Worm (Caenorhabditis elegans) whole organism, late embryonic: ENCODE results near the gene F35A5.1.

Experiments used
- C08G9.2 ChIP-seq: sonication (generic microtip); optimal IDR thresholded peaks from 2 replicates; lab custom pipeline; 2016; ENCODE audit warnings: mild to moderate bottlenecking, missing genetic modification characterization, moderate library complexity, missing compliant biosample characterization
- F13H6.1 ChIP-seq: sonication (generic microtip); optimal IDR thresholded peaks from 2 replicates; lab custom pipeline; 2016; ENCODE audit warnings: missing genetic modification characterization, missing compliant biosample characterization
- K02D7.2 ChIP-seq: sonication (generic microtip); optimal IDR thresholded peaks from 2 replicates; lab custom pipeline; 2017; ENCODE audit warnings: mild to moderate bottlenecking, missing genetic modification characterization, missing compliant biosample characterization
- T23F11.4 ChIP-seq: fragments of 200-800 bp; sonication (Bioruptor generic); optimal IDR thresholded peaks from 2 replicates; lab custom pipeline; 2018; ENCODE audit warnings: mild to moderate bottlenecking, missing genetic modification characterization, missing compliant biosample characterization
- ahr-1 ChIP-seq: sonication (generic microtip); optimal IDR thresholded peaks from 2 replicates; lab custom pipeline; 2016; ENCODE audit warnings: missing genetic modification characterization, missing compliant biosample characterization
- ama-1 ChIP-seq: fragments of 150-350 bp; optimal IDR thresholded peaks from 2 replicates; lab custom pipeline; 2014
- ceh-14 ChIP-seq: sonication (generic microtip); optimal IDR thresholded peaks from 2 replicates; lab custom pipeline; 2016; ENCODE audit warnings: missing genotype, missing genetic modification characterization, missing compliant biosample characterization
- ceh-18 ChIP-seq: sonication (generic microtip); optimal IDR thresholded peaks from 2 replicates; lab custom pipeline; 2016; ENCODE audit warnings: missing genetic modification characterization, missing compliant biosample characterization
- ceh-19 ChIP-seq: fragments of 200-800 bp; sonication (Bioruptor generic); optimal IDR thresholded peaks from 2 replicates; lab custom pipeline; 2018; ENCODE audit warnings: mild to moderate bottlenecking, missing genetic modification characterization, missing compliant biosample characterization
- ceh-22 ChIP-seq: sonication (generic microtip); optimal IDR thresholded peaks from 2 replicates; lab custom pipeline; 2017; ENCODE audit warnings: missing biosample characterization, missing genetic modification characterization
- ceh-24 ChIP-seq: sonication (generic microtip); optimal IDR thresholded peaks from 2 replicates; lab custom pipeline; 2016; ENCODE audit warnings: mild to moderate bottlenecking, missing genetic modification characterization, missing compliant biosample characterization
- ceh-30 ChIP-seq: fragments of 150-350 bp; optimal IDR thresholded peaks from 2 replicates; lab custom pipeline; 2014; ENCODE audit warnings: missing biosample characterization, missing genetic modification characterization
- ceh-31 ChIP-seq: sonication (generic microtip); optimal IDR thresholded peaks from 2 replicates; lab custom pipeline; 2016; ENCODE audit warnings: missing genetic modification characterization, missing compliant biosample characterization
- ceh-45 ChIP-seq: fragments of 200-800 bp; sonication (Bioruptor generic); IDR thresholded peaks from 2 replicates; pipeline ENCODE4 v1.3.6; 2022; ENCODE audit warnings: missing genetic modification reagents, missing genetic modification characterization, missing compliant biosample characterization
- ceh-48 ChIP-seq: sonication (generic microtip); optimal IDR thresholded peaks from 2 replicates; lab custom pipeline; 2016; ENCODE audit warnings: missing genetic modification characterization, inconsistent platforms, missing compliant biosample characterization
- ceh-6 ChIP-seq: fragments of 200-800 bp; sonication (Bioruptor generic); optimal IDR thresholded peaks from 2 replicates; lab custom pipeline; 2018; ENCODE audit warnings: mild to moderate bottlenecking, missing genetic modification characterization, missing compliant biosample characterization
- ceh-9 ChIP-seq: sonication (generic microtip); optimal IDR thresholded peaks from 2 replicates; lab custom pipeline; 2016; ENCODE audit warnings: mild to moderate bottlenecking, missing genetic modification characterization, inconsistent platforms, missing compliant biosample characterization
- dmd-4 ChIP-seq: sonication (generic microtip); optimal IDR thresholded peaks from 2 replicates; lab custom pipeline; 2016; ENCODE audit warnings: borderline replicate concordance, missing genetic modification characterization, missing compliant biosample characterization
- dve-1 ChIP-seq: sonication (generic microtip); optimal IDR thresholded peaks from 2 replicates; lab custom pipeline; 2017; ENCODE audit warnings: antibody characterized with exemption, mild to moderate bottlenecking, missing genetic modification characterization, missing compliant biosample characterization
- elt-2 ChIP-seq: sonication (generic microtip); optimal IDR thresholded peaks from 2 replicates; lab custom pipeline; 2016; ENCODE audit warnings: missing genetic modification reagents, missing genetic modification characterization, missing compliant biosample characterization
- elt-4 ChIP-seq: sonication (generic microtip); optimal IDR thresholded peaks from 2 replicates; lab custom pipeline; 2016; ENCODE audit warnings: missing genetic modification characterization, missing compliant biosample characterization
- ets-4 ChIP-seq: sonication (generic microtip); optimal IDR thresholded peaks from 2 replicates; lab custom pipeline; 2016; ENCODE audit warnings: missing genetic modification characterization, missing compliant biosample characterization
- fax-1 ChIP-seq: sonication (generic microtip); optimal IDR thresholded peaks from 2 replicates; lab custom pipeline; 2016; ENCODE audit warnings: missing genotype, missing genetic modification characterization, missing compliant biosample characterization
- fkh-10 ChIP-seq: fragments of 150-350 bp; optimal IDR thresholded peaks from 2 replicates; lab custom pipeline; 2014; ENCODE audit warnings: missing biosample characterization, missing genetic modification reagents, missing genetic modification characterization
- gmeb-2 ChIP-seq: sonication (generic microtip); optimal IDR thresholded peaks from 2 replicates; lab custom pipeline; 2016; ENCODE audit warnings: missing genetic modification characterization, inconsistent platforms, missing compliant biosample characterization
- hlh-30 ChIP-seq: sonication (generic microtip); optimal IDR thresholded peaks from 2 replicates; lab custom pipeline; 2017; ENCODE audit warnings: antibody characterized with exemption, missing genetic modification characterization, missing compliant biosample characterization; ENCODE audit not compliant: insufficient read depth
- hlh-6 ChIP-seq: sonication (generic microtip); optimal IDR thresholded peaks from 2 replicates; lab custom pipeline; 2016; ENCODE audit warnings: missing genotype, missing genetic modification characterization, missing compliant biosample characterization
- mec-3 ChIP-seq: sonication (generic microtip); optimal IDR thresholded peaks from 2 replicates; lab custom pipeline; 2016; ENCODE audit warnings: borderline replicate concordance, missing genetic modification characterization, missing compliant biosample characterization
- nfya-1 ChIP-seq: sonication (generic microtip); optimal IDR thresholded peaks from 2 replicates; lab custom pipeline; 2017; ENCODE audit warnings: missing genetic modification characterization, mild to moderate bottlenecking, missing compliant biosample characterization, antibody characterized with exemption, moderate library complexity
- nhr-11 ChIP-seq: fragments of 150-350 bp; optimal IDR thresholded peaks from 2 replicates; lab custom pipeline; 2014; ENCODE audit warnings: missing biosample characterization, missing genetic modification characterization
- odd-2 ChIP-seq: sonication (generic microtip); optimal IDR thresholded peaks from 2 replicates; lab custom pipeline; 2017; ENCODE audit warnings: antibody characterized with exemption, mild to moderate bottlenecking, missing genetic modification characterization, missing compliant biosample characterization
- pat-9 ChIP-seq: fragments of 200-800 bp; sonication (Bioruptor generic); optimal IDR thresholded peaks from 2 replicates; lab custom pipeline; 2018; ENCODE audit warnings: mild to moderate bottlenecking, missing genetic modification characterization, moderate library complexity, missing compliant biosample characterization
- pax-1 ChIP-seq: fragments of 150-350 bp; optimal IDR thresholded peaks from 2 replicates; lab custom pipeline; 2014; ENCODE audit warnings: missing biosample characterization, missing genetic modification characterization
- pha-4 ChIP-seq: fragments of 150-350 bp; optimal IDR thresholded peaks from 2 replicates; lab custom pipeline; 2018; ENCODE audit warnings: missing biosample characterization, missing genetic modification reagents, missing genetic modification characterization
- pros-1 ChIP-seq: fragments of 150-350 bp; optimal IDR thresholded peaks from 2 replicates; lab custom pipeline; 2014; ENCODE audit warnings: missing biosample characterization, missing genetic modification reagents, missing genetic modification characterization
- ref-2 ChIP-seq: sonication (generic microtip); optimal IDR thresholded peaks from 2 replicates; lab custom pipeline; 2016; ENCODE audit warnings: missing genetic modification characterization, missing compliant biosample characterization
- sdc-2 ChIP-seq: sonication (generic microtip); optimal IDR thresholded peaks from 2 replicates; lab custom pipeline; 2016; ENCODE audit warnings: missing genotype, missing genetic modification characterization, missing compliant biosample characterization
- sox-2 ChIP-seq: fragments of 200-800 bp; sonication (Bioruptor generic); IDR thresholded peaks from 2 replicates; pipeline ENCODE4 v1.3.6; 2022; ENCODE audit warnings: missing genetic modification reagents, missing genetic modification characterization, missing compliant biosample characterization
- tbx-7 ChIP-seq: sonication (generic microtip); optimal IDR thresholded peaks from 2 replicates; lab custom pipeline; 2016; ENCODE audit warnings: missing genotype, missing genetic modification characterization, missing compliant biosample characterization
- unc-3 ChIP-seq, 2 experiments: fragments of 200-800 bp in 1 of 2; sonication (Bioruptor generic) in 1 of 2; sonication (generic microtip) in 1 of 2; conservative IDR thresholded peaks in 1 of 2; optimal IDR thresholded peaks in 1 of 2; 2 replicates each; pipeline versions ENCODE4 v1.3.6 to Lab custom; 2016 to 2022; ENCODE audit warnings: missing compliant biosample characterization in 2 of 2, missing genetic modification characterization in 2 of 2, missing genetic modification reagents in 1 of 2
- unc-42 ChIP-seq: sonication (generic microtip); optimal IDR thresholded peaks from 2 replicates; lab custom pipeline; 2016; ENCODE audit warnings: missing genotype, missing genetic modification characterization, missing compliant biosample characterization
- unc-55 ChIP-seq: sonication (generic microtip); optimal IDR thresholded peaks from 2 replicates; lab custom pipeline; 2017; ENCODE audit warnings: missing biosample characterization, missing genetic modification reagents, missing genetic modification characterization
- zip-5 ChIP-seq: sonication (generic microtip); optimal IDR thresholded peaks from 2 replicates; lab custom pipeline; 2016; ENCODE audit warnings: missing genetic modification characterization, missing compliant biosample characterization

The F35A5.1 gene

ce11 chrX:3818856-3819524 is 11.7 kb downstream of the F35A5.1 start:
- TF ChIP-seq ceh-19 (GFP tag; lab: Kevin White, UChicago): no peak
- TF ChIP-seq, all 69 proteins: peak for 0

- TF ChIP-seq unc-42 (no peak), ceh-45 (GFP tag; lab: Robert Waterston, UW) (no peak), fkh-10 (GFP tag; lab: Kevin White, UChicago) (no peak), pros-1 (tag; lab: Kevin White, UChicago) (no peak), ceh-30 (tag; lab: Kevin White, UChicago) (no peak), C08G9.2 (no peak), ama-1 (lab: Kevin White, UChicago) (no peak), tbx-7 (no peak), nhr-11 (tag; lab: Kevin White, UChicago) (no peak)
Measured at ce11 chrX:3819697-3820096, 12.4 kb downstream of the F35A5.1 start.

ce11 chrX:3820666-3821065 is 13.4 kb downstream of the F35A5.1 start:
- TF ChIP-seq unc-55 (GFP tag; lab: Kevin White, UChicago) (no peak), ahr-1 (tag; lab: Kevin White, UChicago) (no peak), unc-3 (GFP tag; conservative IDR thresholded peaks at IDR 0.05; lab: Robert Waterston, UW) (no peak), unc-3 (tag; optimal IDR thresholded peaks at IDR 0.05; lab: Kevin White, UChicago) (no peak), fax-1 (tag; lab: Kevin White, UChicago) (no peak), ceh-9 (no peak), F13H6.1 (tag; lab: Kevin White, UChicago) (no peak), zip-5 (no peak), ceh-18 (tag; lab: Kevin White, UChicago) (no peak), unc-42 (no peak), dve-1 (tag; lab: Kevin White, UChicago) (no peak), hlh-30 (no peak), ama-1 (lab: Kevin White, UChicago) (no peak), odd-2 (tag; lab: Kevin White, UChicago) (no peak), ceh-30 (tag; lab: Kevin White, UChicago) (no peak), mec-3 (tag; lab: Kevin White, UChicago) (no peak), pax-1 (tag; lab: Kevin White, UChicago) (no peak)
- TF ChIP-seq, all 69 proteins: peak for 0

- TF ChIP-seq pha-4 (tag; lab: Kevin White, UChicago) (no peak), elt-4 (tag; lab: Kevin White, UChicago) (no peak), ceh-14 (no peak), dmd-4 (tag; lab: Kevin White, UChicago) (no peak), ets-4 (no peak), unc-55 (GFP tag; lab: Kevin White, UChicago) (no peak), hlh-6 (tag; lab: Kevin White, UChicago) (no peak), ceh-31 (no peak), nfya-1 (tag; lab: Kevin White, UChicago) (no peak), fkh-10 (GFP tag; lab: Kevin White, UChicago) (no peak), ceh-24 (tag; lab: Kevin White, UChicago) (no peak)
Measured at ce11 chrX:3821609-3822008, 14.3 kb downstream of the F35A5.1 start.

ce11 chrX:3822061-3822460 is 14.8 kb downstream of the F35A5.1 start:
- TF ChIP-seq ama-1 (lab: Kevin White, UChicago) (no peak), ref-2 (tag; lab: Kevin White, UChicago) (no peak), ceh-19 (GFP tag; lab: Kevin White, UChicago) (no peak), K02D7.2 (tag; lab: Kevin White, UChicago) (no peak), sdc-2 (tag; lab: Kevin White, UChicago) (no peak), ceh-22 (tag; lab: Kevin White, UChicago) (no peak), elt-2 (tag; lab: Kevin White, UChicago) (no peak), sox-2 (GFP tag; lab: Robert Waterston, UW) (no peak), ceh-6 (GFP tag; lab: Kevin White, UChicago) (no peak), pat-9 (tag; lab: Kevin White, UChicago) (no peak), hlh-6 (tag; lab: Kevin White, UChicago) (no peak), ceh-48 (tag; lab: Kevin White, UChicago) (no peak), gmeb-2 (tag; lab: Kevin White, UChicago) (no peak), T23F11.4 (GFP tag; lab: Kevin White, UChicago) (no peak), unc-42 (no peak)
